Fruit fly (Drosophila melanogaster) whole organism, prepupa: ENCODE measurements around the gene CG43245.

Experiments
- Blimp-1 ChIP-seq: fragments of 200-800 bp; sonication (Bioruptor generic); optimal IDR thresholded peaks from 3 replicates; lab custom pipeline; 2017; ENCODE audit warnings: missing biosample characterization, missing genetic modification characterization, mild to moderate bottlenecking, moderate library complexity, missing genetic modification reagents
- CG11294 ChIP-seq: fragments of 200-800 bp; sonication (Bioruptor generic); IDR thresholded peaks from 2 replicates; pipeline ENCODE4 v1.3.6; 2022; ENCODE audit warnings: missing biosample characterization, missing genetic modification characterization
- CG11762 ChIP-seq: fragments of 200-800 bp; sonication (Bioruptor generic); optimal IDR thresholded peaks from 3 replicates; lab custom pipeline; 2016; ENCODE audit warnings: missing biosample characterization, missing genetic modification characterization; ENCODE audit not compliant: insufficient read depth
- CG11902 ChIP-seq: fragments of 200-800 bp; sonication (Bioruptor generic); optimal IDR thresholded peaks from 3 replicates; lab custom pipeline; 2016; ENCODE audit warnings: missing biosample characterization, missing genetic modification characterization
- CG15336 ChIP-seq: fragments of 200-800 bp; sonication (Bioruptor generic); IDR thresholded peaks from 2 replicates; pipeline ENCODE4 v1.3.6; 2022; ENCODE audit warnings: missing biosample characterization, missing genetic modification characterization
- CG1621 ChIP-seq: fragments of 200-800 bp; sonication (Bioruptor generic); optimal IDR thresholded peaks from 3 replicates; lab custom pipeline; 2018; ENCODE audit warnings: missing biosample characterization, mild to moderate bottlenecking, missing genetic modification characterization
- CG16779 ChIP-seq: fragments of 200-800 bp; sonication (Bioruptor generic); optimal IDR thresholded peaks from 3 replicates; lab custom pipeline; 2017; ENCODE audit warnings: missing biosample characterization, mild to moderate bottlenecking, missing genetic modification characterization
- CG3032 ChIP-seq: fragments of 200-800 bp; optimal IDR thresholded peaks from 2 replicates; lab custom pipeline; 2019; ENCODE audit warnings: missing biosample characterization, mild to moderate bottlenecking, missing genetic modification characterization, moderate library complexity
- CG31627 ChIP-seq: fragments of 200-800 bp; sonication (Bioruptor generic); optimal IDR thresholded peaks from 3 replicates; lab custom pipeline; 2016; ENCODE audit warnings: missing biosample characterization, missing genetic modification characterization
- CG32006 ChIP-seq: fragments of 200-800 bp; sonication (Bioruptor generic); optimal IDR thresholded peaks from 3 replicates; lab custom pipeline; 2017; ENCODE audit warnings: missing biosample characterization, mild to moderate bottlenecking, missing genetic modification characterization
- CG34406 ChIP-seq: fragments of 200-800 bp; sonication (Bioruptor generic); optimal IDR thresholded peaks from 3 replicates; lab custom pipeline; 2016; ENCODE audit warnings: missing biosample characterization, missing genetic modification characterization
- CG3919 ChIP-seq: fragments of 200-800 bp; sonication (Bioruptor generic); optimal IDR thresholded peaks from 3 replicates; lab custom pipeline; 2016; ENCODE audit warnings: missing biosample characterization, missing genetic modification characterization
- CG4318 ChIP-seq: fragments of 200-800 bp; sonication (Bioruptor generic); optimal IDR thresholded peaks from 3 replicates; lab custom pipeline; 2017; ENCODE audit warnings: missing biosample characterization, mild to moderate bottlenecking, missing genetic modification characterization
- CG6163 ChIP-seq: fragments of 200-800 bp; sonication (Bioruptor generic); IDR thresholded peaks from 3 replicates; pipeline ENCODE4 v1.3.6; 2022; ENCODE audit warnings: missing biosample characterization, missing genetic modification characterization
- CG6276 ChIP-seq: fragments of 200-800 bp; sonication (Bioruptor generic); optimal IDR thresholded peaks from 2 replicates; lab custom pipeline; 2017; ENCODE audit warnings: missing biosample characterization, mild to moderate bottlenecking, missing genetic modification characterization
- CG6792 ChIP-seq: fragments of 200-800 bp; sonication (Bioruptor generic); optimal IDR thresholded peaks from 3 replicates; lab custom pipeline; 2016; ENCODE audit warnings: missing biosample characterization, missing genetic modification characterization
- CG7368 ChIP-seq: fragments of 200-800 bp; sonication (Bioruptor generic); optimal IDR thresholded peaks from 3 replicates; lab custom pipeline; 2016; ENCODE audit warnings: missing biosample characterization, missing genetic modification characterization
- CG8119 ChIP-seq: fragments of 200-800 bp; sonication (Bioruptor generic); IDR thresholded peaks from 3 replicates; pipeline ENCODE4 v1.3.6; 2022; ENCODE audit warnings: missing biosample characterization, missing genetic modification characterization
- CG8319 ChIP-seq: fragments of 200-800 bp; sonication (Bioruptor generic); optimal IDR thresholded peaks from 3 replicates; lab custom pipeline; 2016; ENCODE audit warnings: missing biosample characterization, missing genetic modification characterization
- CG8632 ChIP-seq: fragments of 200-800 bp; sonication (Bioruptor generic); optimal IDR thresholded peaks from 3 replicates; lab custom pipeline; 2016; ENCODE audit warnings: missing biosample characterization, missing genetic modification characterization
- Eip75B ChIP-seq: fragments of 200-800 bp; sonication (Bioruptor generic); optimal IDR thresholded peaks from 3 replicates; lab custom pipeline; 2016; ENCODE audit warnings: missing biosample characterization, missing genetic modification characterization
- Eip78C ChIP-seq: fragments of 200-800 bp; sonication (Bioruptor generic); peaks from one replicate; lab custom pipeline; 2016; ENCODE audit warnings: missing biosample characterization, missing genetic modification characterization
- Ets21C ChIP-seq: fragments of 200-800 bp; sonication (Bioruptor generic); optimal IDR thresholded peaks from 3 replicates; lab custom pipeline; 2016; ENCODE audit warnings: missing biosample characterization, missing genetic modification characterization
- Ets96B ChIP-seq: fragments of 200-800 bp; optimal IDR thresholded peaks from 2 replicates; lab custom pipeline; 2019; ENCODE audit warnings: missing biosample characterization, mild to moderate bottlenecking, missing genetic modification characterization, moderate library complexity
- Gug ChIP-seq: fragments of 200-800 bp; sonication (Bioruptor generic); IDR thresholded peaks from 2 replicates; pipeline ENCODE4 v1.3.6; 2022; ENCODE audit warnings: missing biosample characterization, missing genetic modification characterization
- Hr39 ChIP-seq: fragments of 200-800 bp; sonication (Bioruptor generic); optimal IDR thresholded peaks from 2 replicates; lab custom pipeline; 2016; ENCODE audit warnings: missing biosample characterization, missing genetic modification characterization
- Lpt ChIP-seq: fragments of 200-800 bp; sonication (Bioruptor generic); optimal IDR thresholded peaks from 3 replicates; lab custom pipeline; 2016; ENCODE audit warnings: missing biosample characterization, missing genetic modification characterization
- Met ChIP-seq: fragments of 200-800 bp; sonication (Bioruptor generic); optimal IDR thresholded peaks from 3 replicates; lab custom pipeline; 2016; ENCODE audit warnings: missing biosample characterization, missing genetic modification characterization
- OdsH ChIP-seq: fragments of 200-800 bp; sonication (Bioruptor generic); optimal IDR thresholded peaks from 3 replicates; lab custom pipeline; 2016; ENCODE audit warnings: missing biosample characterization, missing genetic modification characterization
- Smox ChIP-seq: fragments of 200-800 bp; sonication (Bioruptor generic); optimal IDR thresholded peaks from 3 replicates; lab custom pipeline; 2016; ENCODE audit warnings: missing biosample characterization, missing genetic modification characterization
- Sox15 ChIP-seq: fragments of 200-800 bp; sonication (Bioruptor generic); optimal IDR thresholded peaks from 3 replicates; lab custom pipeline; 2016; ENCODE audit warnings: missing biosample characterization, missing genetic modification characterization
- achi ChIP-seq: fragments of 200-800 bp; sonication (Bioruptor generic); optimal IDR thresholded peaks from 3 replicates; lab custom pipeline; 2016; ENCODE audit warnings: missing biosample characterization, missing genetic modification characterization
- acj6 ChIP-seq: fragments of 200-800 bp; sonication (Bioruptor generic); optimal IDR thresholded peaks from 3 replicates; lab custom pipeline; 2016; ENCODE audit warnings: missing biosample characterization, missing genetic modification characterization
- esn ChIP-seq: fragments of 200-800 bp; sonication (Bioruptor generic); optimal IDR thresholded peaks from 2 replicates; lab custom pipeline; 2016; ENCODE audit warnings: missing biosample characterization, mild to moderate bottlenecking, missing genetic modification characterization, moderate library complexity
- fd85E ChIP-seq: fragments of 200-800 bp; sonication (Bioruptor generic); optimal IDR thresholded peaks from 3 replicates; lab custom pipeline; 2016; ENCODE audit warnings: missing biosample characterization, missing genetic modification characterization
- fkh ChIP-seq: fragments of 200-800 bp; sonication (Bioruptor generic); optimal IDR thresholded peaks from 3 replicates; lab custom pipeline; 2017; ENCODE audit warnings: missing biosample characterization, mild to moderate bottlenecking, missing genetic modification characterization, moderate library complexity
- net ChIP-seq: fragments of 200-800 bp; sonication (Bioruptor generic); optimal IDR thresholded peaks from 3 replicates; lab custom pipeline; 2016; ENCODE audit warnings: missing biosample characterization, missing genetic modification characterization
- pdm3 ChIP-seq: fragments of 200-800 bp; sonication (Bioruptor generic); optimal IDR thresholded peaks from 3 replicates; lab custom pipeline; 2016; ENCODE audit warnings: missing biosample characterization, missing genetic modification characterization
- salr ChIP-seq, 2 experiments: fragments of 200-800 bp; sonication (Bioruptor generic); optimal IDR thresholded peaks; 3 replicates each; lab custom pipeline; 2016 to 2018; ENCODE audit warnings: missing biosample characterization in 2 of 2, missing genetic modification characterization in 2 of 2, mild to moderate bottlenecking in 1 of 2
- spab ChIP-seq: fragments of 200-800 bp; sonication (Bioruptor generic); optimal IDR thresholded peaks from 2 replicates; lab custom pipeline; 2017; ENCODE audit warnings: missing biosample characterization, mild to moderate bottlenecking, missing genetic modification characterization, missing genetic modification reagents
- svp ChIP-seq: fragments of 200-800 bp; sonication (Bioruptor generic); peaks from one replicate; lab custom pipeline; 2016; ENCODE audit warnings: missing biosample characterization, missing genetic modification characterization
- topi ChIP-seq: fragments of 200-800 bp; sonication (Bioruptor generic); optimal IDR thresholded peaks from 3 replicates; lab custom pipeline; 2016; ENCODE audit warnings: missing biosample characterization, missing genetic modification characterization
- vri ChIP-seq: fragments of 200-800 bp; sonication (Bioruptor generic); optimal IDR thresholded peaks from 3 replicates; lab custom pipeline; 2016; ENCODE audit warnings: missing biosample characterization, mild to moderate bottlenecking, missing genetic modification characterization

CG43245 gene

dm6 chr3L:10767181-10768095 lies 4.3 kb upstream of the CG43245 start (continued):
- peak; percentile 86 for TF ChIP-seq CG32006 (GFP tag; lab: Kevin White, UChicago)
- TF ChIP-seq topi (GFP tag; lab: Kevin White, UChicago): no peak
- TF ChIP-seq pdm3: no peak
- TF ChIP-seq Ets96B: peak; percentile 65
- TF ChIP-seq Sox15 (GFP tag; lab: Kevin White, UChicago): no peak
- TF ChIP-seq achi (GFP tag; lab: Kevin White, UChicago): peak; percentile 29
- peak; percentile 11 for TF ChIP-seq CG6792 (GFP tag; lab: Kevin White, UChicago)
- TF ChIP-seq CG31627: no peak
- peak; percentile 76 for TF ChIP-seq CG4318 (GFP tag; lab: Kevin White, UChicago)
- TF ChIP-seq Blimp-1 (GFP tag; lab: Kevin White, UChicago): no peak
- peak in 1 of 2 experiments; percentile 64 for TF ChIP-seq salr (GFP tag; optimal IDR thresholded peaks at IDR 0.05; lab: Kevin White, UChicago)
- peak; percentile 11 for TF ChIP-seq CG34406
- no peak for TF ChIP-seq CG8319 (GFP tag; lab: Kevin White, UChicago)
- TF ChIP-seq, all 60 proteins: peak for 30

DNA sequence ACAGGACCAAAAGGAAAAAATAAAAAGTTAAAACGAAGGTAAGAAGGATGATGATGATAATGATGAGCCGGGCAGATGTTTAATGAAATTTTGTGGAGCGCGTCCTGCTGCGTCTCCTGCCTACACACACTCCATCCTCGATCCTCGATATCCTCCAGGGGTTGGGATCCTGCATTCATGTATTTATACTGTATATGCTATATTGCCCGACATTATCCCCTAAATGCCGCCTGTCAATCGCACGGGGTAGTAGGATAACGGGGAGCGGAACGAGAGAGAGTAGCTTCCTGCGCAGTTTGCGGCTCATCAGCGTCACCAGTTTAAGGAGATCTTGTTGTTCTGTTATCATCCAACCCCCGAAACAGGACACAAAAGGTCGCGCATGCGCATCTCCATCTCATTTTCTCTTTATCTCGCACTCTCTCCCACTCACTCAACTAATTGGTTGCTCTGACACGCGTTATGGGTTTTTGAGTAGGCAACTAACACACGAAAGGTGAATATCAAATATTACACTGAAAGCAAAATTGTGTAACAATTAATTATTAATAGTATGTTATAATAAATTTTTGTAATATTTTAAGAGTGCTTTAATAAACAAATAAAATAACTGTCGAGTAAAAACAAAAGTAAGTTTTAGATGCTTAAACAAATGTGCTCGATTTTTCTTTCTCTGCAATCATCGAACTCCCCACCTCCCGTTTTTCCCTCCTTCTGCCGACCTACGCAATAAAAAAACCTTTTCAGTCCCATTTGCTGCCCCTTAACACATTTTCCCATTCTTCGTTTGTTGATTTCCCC lies 2.3 kb upstream of the CG43245 start:
- no peak for TF ChIP-seq acj6
- no peak for TF ChIP-seq spab (GFP tag; lab: Kevin White, UChicago)
- TF ChIP-seq CG8119 (GFP tag; lab: Robert Waterston, UW): no peak
- TF ChIP-seq CG6276 (GFP tag; lab: Kevin White, UChicago): no peak
- TF ChIP-seq CG4318 (GFP tag; lab: Kevin White, UChicago): no peak
- peak; percentile 12 for TF ChIP-seq CG32006 (GFP tag; lab: Kevin White, UChicago)
- TF ChIP-seq CG3919 (GFP tag; lab: Kevin White, UChicago): peak; percentile 9
- TF ChIP-seq Sox15 (GFP tag; lab: Kevin White, UChicago): no peak
- TF ChIP-seq vri (GFP tag; lab: Kevin White, UChicago): no peak
- TF ChIP-seq Smox: no peak
- peak; percentile 51; the same call in 1 of the 3 replicates for TF ChIP-seq CG6163 (GFP tag; lab: Robert Waterston, UW)
- TF ChIP-seq achi (GFP tag; lab: Kevin White, UChicago): peak; percentile 10
- TF ChIP-seq CG8632 (GFP tag; lab: Kevin White, UChicago): peak; percentile 16
- TF ChIP-seq CG11902: no peak
- TF ChIP-seq Hr39: no peak
- TF ChIP-seq CG7368: no peak
- no peak for TF ChIP-seq net (GFP tag; lab: Kevin White, UChicago)
- no peak for TF ChIP-seq CG11294 (GFP tag; lab: Robert Waterston, UW)
- TF ChIP-seq fkh: peak; percentile 19
- peak; percentile 51 for TF ChIP-seq svp (GFP tag; lab: Kevin White, UChicago)
- no peak for TF ChIP-seq fd85E (GFP tag; lab: Kevin White, UChicago)
- no peak for TF ChIP-seq Lpt (GFP tag; lab: Kevin White, UChicago)
- no peak for TF ChIP-seq CG11762 (GFP tag; lab: Kevin White, UChicago)
- TF ChIP-seq Ets96B: no peak
- TF ChIP-seq CG6792 (GFP tag; lab: Kevin White, UChicago): no peak
- peak; percentile 2 for TF ChIP-seq esn
- peak; percentile 28 for TF ChIP-seq OdsH
- TF ChIP-seq Ets21C (GFP tag; lab: Kevin White, UChicago): no peak
- TF ChIP-seq Gug: no peak
- no peak for TF ChIP-seq CG3032 (tag; lab: Kevin White, UChicago)
- TF ChIP-seq Met: peak; percentile 10
- TF ChIP-seq CG16779 (tag; lab: Kevin White, UChicago): no peak
- TF ChIP-seq CG1621 (tag; lab: Kevin White, UChicago): no peak
- TF ChIP-seq CG15336 (GFP tag; lab: Robert Waterston, UW): peak; percentile 27; the same call in 1 of the 2 replicates
- TF ChIP-seq salr (GFP tag; optimal IDR thresholded peaks at IDR 0.05; lab: Kevin White, UChicago): no peak
- TF ChIP-seq topi (GFP tag; lab: Kevin White, UChicago): no peak
- no peak for TF ChIP-seq Eip75B (GFP tag; lab: Kevin White, UChicago)
- TF ChIP-seq Eip78C (GFP tag; lab: Kevin White, UChicago): peak; percentile 58
